Worm (Caenorhabditis elegans): Measurements from ENCODE around the gene F56D6.9.

F56D6.9 gene

ce11 chrIV:3844584-3844983 lies 47.5 kb upstream of the F56D6.9 start:
- TF ChIP-seq bed-2 (GFP tag; IDR thresholded peaks at IDR 0.05) (no peak), ceh-40 (GFP tag; IDR thresholded peaks at IDR 0.05) (no peak), lin-40 (tag; optimal IDR thresholded peaks at IDR 0.05) (no peak), dpff-1 (tag; optimal IDR thresholded peaks at IDR 0.05) (no peak)

- TF ChIP-seq hmg-20 (GFP tag; IDR thresholded peaks at IDR 0.05) (no peak), ceh-91 (GFP tag; IDR thresholded peaks at IDR 0.05) (no peak), madf-3 (GFP tag; IDR thresholded peaks at IDR 0.05) (0 out of 2 replicates have a peak, but pooled peaks have one; percentile 19), ztf-28 (GFP tag; IDR thresholded peaks at IDR 0.05) (no peak), nhr-80 (tag; optimal IDR thresholded peaks at IDR 0.05) (no peak), nhr-179 (tag; optimal IDR thresholded peaks at IDR 0.05) (no peak), F10E7.11 (tag; optimal IDR thresholded peaks at IDR 0.05) (no peak), ceh-100 (GFP tag; IDR thresholded peaks at IDR 0.05) (no peak), zfh-2 (GFP tag; conservative IDR thresholded peaks at IDR 0.05) (peak; percentile 40; the same call in 1 of the 2 replicates), cebp-2 (GFP tag; IDR thresholded peaks at IDR 0.05) (no peak)
Measured at ce11 chrIV:3847489-3847888, 44.6 kb upstream of the F56D6.9 start.

- TF ChIP-seq dox-1 (GFP tag; IDR thresholded peaks at IDR 0.05) (no peak), ceh-58 (GFP tag; IDR thresholded peaks at IDR 0.05) (no peak), athp-1 (tag; optimal IDR thresholded peaks at IDR 0.05) (no peak), attf-6 (GFP tag; IDR thresholded peaks at IDR 0.05) (no peak), F57A8.1 (GFP tag; optimal IDR thresholded peaks at IDR 0.05) (no peak), rec-8 (tag; optimal IDR thresholded peaks at IDR 0.05) (no peak), C06A6.2 (GFP tag; conservative IDR thresholded peaks at IDR 0.05) (no peak), nhr-27 (tag; optimal IDR thresholded peaks at IDR 0.05) (no peak), bed-1 (GFP tag; IDR thresholded peaks at IDR 0.05) (no peak), ztf-6 (GFP tag; IDR thresholded peaks at IDR 0.05) (no peak), pbrm-1 (GFP tag; IDR thresholded peaks at IDR 0.05) (no peak), cebp-1 (GFP tag; IDR thresholded peaks at IDR 0.05) (no peak), cebp-1 (tag; optimal IDR thresholded peaks at IDR 0.05) (no peak), B0035.1 (tag; optimal IDR thresholded peaks at IDR 0.05) (no peak), efl-1 (GFP tag; optimal IDR thresholded peaks at IDR 0.05) (no peak), nhr-80 (tag; optimal IDR thresholded peaks at IDR 0.05) (no peak), F37B4.10 (GFP tag; IDR thresholded peaks at IDR 0.05) (no peak)
Measured at ce11 chrIV:3848985-3849384, 43.1 kb upstream of the F56D6.9 start.

ce11 chrIV:3853557-3853956 lies 38.6 kb upstream of the F56D6.9 start:
- no peak for TF ChIP-seq tbx-9 (tag; optimal IDR thresholded peaks at IDR 0.05; ENCODE audit: borderline replicate concordance)
- TF ChIP-seq F23B12.7 (tag; optimal IDR thresholded peaks at IDR 0.05; ENCODE audit: insufficient read depth) = no peak
- TF ChIP-seq repo-1 (tag; optimal IDR thresholded peaks at IDR 0.05) = no peak
- TF ChIP-seq ceh-58 (GFP tag; IDR thresholded peaks at IDR 0.05) = no peak
- no peak for TF ChIP-seq snpc-4 (GFP tag; optimal IDR thresholded peaks at IDR 0.05)
- TF ChIP-seq snpc-4 (tag; optimal IDR thresholded peaks at IDR 0.05) = no peak
- TF ChIP-seq ama-1 (optimal IDR thresholded peaks at IDR 0.05) = no peak
- no peak for TF ChIP-seq ama-1 (GFP tag; optimal IDR thresholded peaks at IDR 0.05)

Data from whole organism, young adult.